Fruit fly (Drosophila melanogaster) Kc167 (cell line): Measurements from ENCODE around the gene CG15876.

ENCODE experiments used
- Myc ChIP-seq: fragments of >200 bp; optimal IDR thresholded peaks from 2 replicates; lab custom pipeline; 2017; ENCODE audit warnings: missing external identifiers
- insv ChIP-seq: fragments of >200 bp; optimal IDR thresholded peaks from 3 replicates; lab custom pipeline; 2018; ENCODE audit warnings: missing external identifiers
- ttk ChIP-seq: sonication (Bioruptor generic); optimal IDR thresholded peaks from 2 replicates; lab custom pipeline; 2017; ENCODE audit warnings: missing external identifiers

DNA sequence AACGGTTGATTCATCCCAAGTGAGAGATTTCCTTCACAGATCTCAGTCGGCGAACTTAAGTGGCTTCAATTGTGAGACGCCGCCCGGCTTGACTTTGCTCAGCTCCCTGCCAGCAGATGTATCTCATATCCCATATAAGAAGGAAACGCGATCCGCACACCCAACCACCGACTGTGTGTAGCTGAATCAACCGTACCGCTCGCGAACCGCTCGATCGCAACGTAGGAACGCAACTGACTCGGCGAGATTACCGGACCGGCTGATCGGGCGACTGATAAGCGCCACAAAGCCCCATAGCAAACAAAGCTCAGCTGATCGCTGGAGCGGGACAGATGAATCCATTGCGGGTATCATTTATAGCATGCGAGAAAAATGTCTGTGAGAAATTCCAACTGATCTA lies 7.5 kb downstream of the CG15876 start, which contains the start of gene axo:
- TF ChIP-seq insv (lab: Kevin White, UChicago) (no peak), ttk (lab: Kevin White, UChicago) (no peak), Myc (lab: Kevin White, UChicago) (no peak)
